Worm (Caenorhabditis elegans) whole organism, L4 larva: ENCODE data around the gene srsx-17.

ENCODE experiments used
- F37D6.2 ChIP-seq: sonication (generic microtip); optimal IDR thresholded peaks from 2 replicates; lab custom pipeline; 2016; ENCODE audit warnings: mild to moderate bottlenecking, missing genetic modification characterization, missing compliant biosample characterization
- F49E8.2 ChIP-seq: sonication (generic microtip); optimal IDR thresholded peaks from 2 replicates; lab custom pipeline; 2016; ENCODE audit warnings: missing compliant biosample characterization, mild to moderate bottlenecking, missing genetic modification characterization, borderline replicate concordance
- R02D3.7 ChIP-seq: fragments of 150-350 bp; sonication (generic microtip); optimal IDR thresholded peaks from 3 replicates; lab custom pipeline; 2014; ENCODE audit warnings: missing biosample characterization, missing genetic modification characterization
- T20F7.1 ChIP-seq: fragments of 200-800 bp; sonication (Bioruptor generic); optimal IDR thresholded peaks from 2 replicates; lab custom pipeline; 2018; ENCODE audit warnings: mild to moderate bottlenecking, missing genetic modification characterization, missing compliant biosample characterization
- T26A8.4 ChIP-seq: fragments of 200-800 bp; sonication (Bioruptor generic); IDR thresholded peaks from 2 replicates; pipeline ENCODE4 v1.3.6; 2022; ENCODE audit warnings: missing genetic modification characterization, missing compliant biosample characterization
- Y48G9A.11 ChIP-seq: fragments of 200-800 bp; sonication (Bioruptor generic); IDR thresholded peaks from 2 replicates; pipeline ENCODE4 v1.3.6; 2022; ENCODE audit warnings: missing genetic modification reagents, missing genetic modification characterization, missing compliant biosample characterization
- Y5F2A.4 ChIP-seq: fragments of 200-800 bp; sonication (Bioruptor generic); optimal IDR thresholded peaks from 2 replicates; lab custom pipeline; 2018; ENCODE audit warnings: mild to moderate bottlenecking, missing genetic modification characterization, missing compliant biosample characterization
- ZK337.2 ChIP-seq: fragments of 200-800 bp; sonication (Bioruptor generic); IDR thresholded peaks from 2 replicates; pipeline ENCODE4 v1.3.6; 2022; ENCODE audit warnings: missing genetic modification reagents, missing genetic modification characterization, missing compliant biosample characterization
- ZK546.5 ChIP-seq, 2 experiments: sonication (generic microtip); optimal IDR thresholded peaks; 2 replicates each; lab custom pipeline; 2017; ENCODE audit warnings: missing biosample characterization in 2 of 2, missing genetic modification characterization in 2 of 2
- aha-1 ChIP-seq: fragments of 150-350 bp; peaks from one replicate; lab custom pipeline; 2014; ENCODE audit warnings: missing biosample characterization, missing genetic modification characterization
- aly-2 ChIP-seq: sonication (generic microtip); optimal IDR thresholded peaks from 2 replicates; lab custom pipeline; 2018; ENCODE audit warnings: missing biosample characterization, missing genetic modification characterization
- arid-1 ChIP-seq: fragments of 200-800 bp; sonication (Bioruptor generic); conservative IDR thresholded peaks from 2 replicates; pipeline ENCODE4 v1.3.6; 2022; ENCODE audit warnings: missing genetic modification reagents, missing genetic modification characterization, missing compliant biosample characterization
- ceh-28 ChIP-seq: fragments of 150-350 bp; optimal IDR thresholded peaks from 2 replicates; lab custom pipeline; 2014; ENCODE audit warnings: missing biosample characterization, missing genetic modification reagents, missing genetic modification characterization
- daf-12 ChIP-seq: fragments of 150-350 bp; optimal IDR thresholded peaks from 2 replicates; lab custom pipeline; 2014; ENCODE audit warnings: missing biosample characterization, missing genetic modification reagents, missing genetic modification characterization
- daf-8 ChIP-seq: fragments of 200-800 bp; sonication (Bioruptor generic); IDR thresholded peaks from 2 replicates; pipeline ENCODE4 v1.3.6; 2022; ENCODE audit warnings: missing genetic modification characterization, missing compliant biosample characterization
- dmd-6 ChIP-seq: fragments of 200-800 bp; sonication (Bioruptor generic); IDR thresholded peaks from 2 replicates; pipeline ENCODE4 v1.3.6; 2022; ENCODE audit warnings: missing genetic modification reagents, missing genetic modification characterization, missing compliant biosample characterization
- dpl-1 ChIP-seq: fragments of 150-350 bp; optimal IDR thresholded peaks from 2 replicates; lab custom pipeline; 2014; ENCODE audit warnings: missing biosample characterization, missing genetic modification reagents, missing genetic modification characterization
- duxl-1 ChIP-seq: sonication (generic microtip); optimal IDR thresholded peaks from 2 replicates; lab custom pipeline; 2016; ENCODE audit warnings: mild to moderate bottlenecking, missing genetic modification characterization, moderate library complexity, missing compliant biosample characterization; ENCODE audit not compliant: poor library complexity
- egl-27 ChIP-seq: sonication (generic microtip); optimal IDR thresholded peaks from 3 replicates; lab custom pipeline; 2017; ENCODE audit warnings: missing biosample characterization, missing genetic modification reagents, missing genetic modification characterization
- fkh-10 ChIP-seq: fragments of 150-350 bp; optimal IDR thresholded peaks from 2 replicates; lab custom pipeline; 2014; ENCODE audit warnings: missing biosample characterization, missing genetic modification reagents, missing genetic modification characterization
- fos-1 ChIP-seq: fragments of 150-350 bp; optimal IDR thresholded peaks from 2 replicates; lab custom pipeline; 2014; ENCODE audit warnings: missing biosample characterization, missing genetic modification characterization
- hlh-30 ChIP-seq: sonication (generic microtip); optimal IDR thresholded peaks from 2 replicates; lab custom pipeline; 2017; ENCODE audit warnings: antibody characterized with exemption, mild to moderate bottlenecking, missing genetic modification characterization, missing compliant biosample characterization; ENCODE audit not compliant: insufficient read depth
- jun-1 ChIP-seq: fragments of 150-350 bp; optimal IDR thresholded peaks from 2 replicates; lab custom pipeline; 2014; ENCODE audit warnings: missing biosample characterization, missing genetic modification reagents, missing genetic modification characterization
- lim-7 ChIP-seq: fragments of 200-800 bp; sonication (Bioruptor generic); IDR thresholded peaks from 2 replicates; pipeline ENCODE4 v1.3.6; 2022; ENCODE audit warnings: missing genetic modification characterization, missing compliant biosample characterization
- mep-1 ChIP-seq: fragments of 150-350 bp; sonication (generic microtip); optimal IDR thresholded peaks from 3 replicates; lab custom pipeline; 2014; ENCODE audit warnings: missing biosample characterization, missing genetic modification characterization
- mes-2 ChIP-seq: sonication (generic microtip); optimal IDR thresholded peaks from 2 replicates; lab custom pipeline; 2016; ENCODE audit warnings: missing genotype, mild to moderate bottlenecking, missing genetic modification characterization, missing compliant biosample characterization; ENCODE audit not compliant: poor library complexity, severe bottlenecking
- mxl-3 ChIP-seq: fragments of 200-800 bp; sonication (Bioruptor generic); optimal IDR thresholded peaks from 2 replicates; lab custom pipeline; 2018; ENCODE audit warnings: mild to moderate bottlenecking, missing genetic modification characterization, missing compliant biosample characterization
- nhr-111 ChIP-seq: fragments of 200-800 bp; sonication (Bioruptor generic); optimal IDR thresholded peaks from 2 replicates; lab custom pipeline; 2018; ENCODE audit warnings: mild to moderate bottlenecking, missing genetic modification characterization, missing compliant biosample characterization
- nhr-48 ChIP-seq: sonication (generic microtip); optimal IDR thresholded peaks from 2 replicates; lab custom pipeline; 2016; ENCODE audit warnings: mild to moderate bottlenecking, missing genetic modification characterization, missing compliant biosample characterization
- nhr-6 ChIP-seq: fragments of 150-350 bp; optimal IDR thresholded peaks from 2 replicates; lab custom pipeline; 2014; ENCODE audit warnings: missing biosample characterization, missing genetic modification characterization
- php-3 ChIP-seq: fragments of 200-800 bp; sonication (Bioruptor generic); IDR thresholded peaks from 2 replicates; pipeline ENCODE4 v1.3.6; 2022; ENCODE audit warnings: missing genetic modification reagents, missing genetic modification characterization, missing compliant biosample characterization
- saeg-2 ChIP-seq: fragments of 200-800 bp; sonication (Bioruptor generic); IDR thresholded peaks from 2 replicates; pipeline ENCODE4 v1.3.6; 2022; ENCODE audit warnings: missing genetic modification reagents, missing genetic modification characterization, missing compliant biosample characterization
- tag-97 ChIP-seq: fragments of 200-800 bp; sonication (Bioruptor generic); IDR thresholded peaks from 2 replicates; pipeline ENCODE4 v1.3.6; 2022; ENCODE audit warnings: missing genetic modification characterization, missing compliant biosample characterization
- unc-62 ChIP-seq, 3 experiments: fragments of 150-350 bp in 1 of 3; sonication (generic microtip); optimal IDR thresholded peaks in 2 of 3; peaks in 1 of 3; 1 replicate in 1 of 3; 2 replicates in 2 of 3; lab custom pipeline; 2014 to 2017; ENCODE audit warnings: missing biosample characterization in 3 of 3, missing genetic modification characterization in 3 of 3, missing genetic modification reagents in 3 of 3, missing genotype in 1 of 3
- ztf-7 ChIP-seq: fragments of 150-350 bp; optimal IDR thresholded peaks from 2 replicates; lab custom pipeline; 2014; ENCODE audit warnings: missing biosample characterization, missing genetic modification characterization

srsx-17 gene

ce11 chrV:5939503-5940072 lies 12.1 kb downstream of the srsx-17 start, which contains the start of gene syf-3:
TSS of gene syf-3 (plus strand) at chrV:5940022.
- no peak for TF ChIP-seq T26A8.4 (GFP tag; lab: Robert Waterston, UW)
- TF ChIP-seq Y5F2A.4 = no peak
- TF ChIP-seq nhr-6 (tag; lab: Kevin White, UChicago) = peak; percentile 4
- TF ChIP-seq aha-1 (tag; lab: Kevin White, UChicago) = peak; percentile 35
- TF ChIP-seq mes-2 = peak; percentile 69
- no peak for TF ChIP-seq ZK546.5 (tag; optimal IDR thresholded peaks at IDR 0.05; lab: Kevin White, UChicago)
- TF ChIP-seq unc-62 (GFP tag; optimal IDR thresholded peaks at IDR 0.05 in 1 of 2; lab: Kevin White, UChicago) = peak in 1 of 2 experiments; percentile 64
- no peak for TF ChIP-seq unc-62 (tag; optimal IDR thresholded peaks at IDR 0.05; lab: Kevin White, UChicago)
- TF ChIP-seq ztf-7 (tag; lab: Kevin White, UChicago) = peak; percentile 22
- no peak for TF ChIP-seq daf-8
- no peak for TF ChIP-seq mep-1 (tag; lab: Kevin White, UChicago)
- TF ChIP-seq dpl-1 = peak; percentile 98
- peak; percentile 97 for TF ChIP-seq Y48G9A.11 (GFP tag; lab: Robert Waterston, UW)
- TF ChIP-seq hlh-30 (tag; lab: Kevin White, UChicago) = peak; percentile 52
- TF ChIP-seq T20F7.1 (GFP tag; lab: Kevin White, UChicago) = peak; percentile 98

- TF ChIP-seq php-3 (GFP tag; lab: Robert Waterston, UW) = no peak
- TF ChIP-seq R02D3.7 (tag; lab: Kevin White, UChicago) = no peak
- TF ChIP-seq daf-8 = no peak
- no peak for TF ChIP-seq Y5F2A.4
- no peak for TF ChIP-seq duxl-1
- no peak for TF ChIP-seq aly-2 (tag; lab: Kevin White, UChicago)
- no peak for TF ChIP-seq fos-1
- no peak for TF ChIP-seq F49E8.2 (tag; lab: Kevin White, UChicago)
- TF ChIP-seq tag-97 = no peak
- no peak for TF ChIP-seq arid-1 (GFP tag; lab: Robert Waterston, UW)
- no peak for TF ChIP-seq saeg-2
- no peak for TF ChIP-seq dpl-1
- TF ChIP-seq hlh-30 (tag; lab: Kevin White, UChicago) = no peak
- no peak for TF ChIP-seq F37D6.2 (tag; lab: Kevin White, UChicago)
These were observed 15.7 kb downstream of the srsx-17 start, which contains the start of gene pst-1 for ce11 chrV:5943167-5943566. TSS of gene pst-1 (plus strand) at chrV:5943467.

ce11 chrV:5949674-5950149 lies 22.3 kb downstream of the srsx-17 start:
- TF ChIP-seq fos-1 (no peak), Y48G9A.11 (GFP tag; lab: Robert Waterston, UW) (no peak), R02D3.7 (tag; lab: Kevin White, UChicago) (no peak), mxl-3 (no peak), unc-62 (GFP tag; optimal IDR thresholded peaks at IDR 0.05 in 1 of 2; lab: Kevin White, UChicago) (peak in 1 of 2 experiments; percentile 90), unc-62 (tag; optimal IDR thresholded peaks at IDR 0.05; lab: Kevin White, UChicago) (no peak), dmd-6 (GFP tag; lab: Robert Waterston, UW) (no peak), daf-12 (tag; lab: Kevin White, UChicago) (no peak), lim-7 (no peak), fkh-10 (no peak), egl-27 (tag; lab: Kevin White, UChicago) (no peak), ceh-28 (no peak), php-3 (GFP tag; lab: Robert Waterston, UW) (no peak), jun-1 (tag; lab: Kevin White, UChicago) (no peak), T26A8.4 (GFP tag; lab: Robert Waterston, UW) (no peak), nhr-111 (GFP tag; lab: Kevin White, UChicago) (no peak), nhr-48 (tag; lab: Kevin White, UChicago) (peak; percentile 61), ZK337.2 (no peak)
